Fruit fly (Drosophila melanogaster) whole organism, embryonic: ENCODE measurements around the gene Nasp.

Experiments used
- Asciz ChIP-seq: fragments of 200-800 bp; sonication (Bioruptor generic); optimal IDR thresholded peaks from 2 replicates; lab custom pipeline; 2017; ENCODE audit warnings: missing biosample characterization, mild to moderate bottlenecking, missing genetic modification characterization, missing genetic modification reagents
- Atf-2 ChIP-seq: fragments of 200-800 bp; sonication (Bioruptor generic); optimal IDR thresholded peaks from 2 replicates; lab custom pipeline; 2016; ENCODE audit warnings: missing biosample characterization, missing genetic modification characterization
- BtbVII ChIP-seq: fragments of 200-800 bp; sonication (Bioruptor generic); optimal IDR thresholded peaks from 3 replicates; lab custom pipeline; 2017; ENCODE audit warnings: missing biosample characterization, mild to moderate bottlenecking, missing genetic modification characterization
- CG10543 ChIP-seq: fragments of 200-800 bp; sonication (Bioruptor generic); optimal IDR thresholded peaks from 3 replicates; lab custom pipeline; 2017; ENCODE audit warnings: missing biosample characterization, mild to moderate bottlenecking, missing genetic modification characterization, moderate library complexity
- CG11085 ChIP-seq: fragments of 200-800 bp; sonication (Bioruptor generic); IDR thresholded peaks from 2 replicates; pipeline ENCODE4 v1.3.6; 2022; ENCODE audit warnings: missing biosample characterization, missing genetic modification characterization
- CG12219 ChIP-seq: fragments of 200-800 bp; sonication (Bioruptor generic); optimal IDR thresholded peaks from 3 replicates; lab custom pipeline; 2018; ENCODE audit warnings: missing biosample characterization, mild to moderate bottlenecking, missing genetic modification characterization
- CG12659 ChIP-seq: fragments of 200-800 bp; sonication (Bioruptor generic); optimal IDR thresholded peaks from 3 replicates; lab custom pipeline; 2017; ENCODE audit warnings: mild to moderate bottlenecking, missing biosample characterization, missing genetic modification reagents, missing genetic modification characterization
- CG12744 ChIP-seq: fragments of 200-800 bp; sonication (Bioruptor generic); optimal IDR thresholded peaks from 2 replicates; lab custom pipeline; 2016; ENCODE audit warnings: missing biosample characterization, missing genetic modification characterization
- CG14710 ChIP-seq: fragments of 200-800 bp; sonication (Bioruptor generic); optimal IDR thresholded peaks from 3 replicates; lab custom pipeline; 2019; ENCODE audit warnings: missing biosample characterization, mild to moderate bottlenecking, missing genetic modification characterization, moderate library complexity
- CG14965 ChIP-seq: fragments of 200-800 bp; sonication (Bioruptor generic); optimal IDR thresholded peaks from 2 replicates; lab custom pipeline; 2016; ENCODE audit warnings: missing biosample characterization, missing genetic modification characterization, borderline replicate concordance
- CG15514 ChIP-seq: fragments of 200-800 bp; sonication (Bioruptor generic); optimal IDR thresholded peaks from 3 replicates; lab custom pipeline; 2017; ENCODE audit warnings: missing biosample characterization, missing genetic modification characterization, mild to moderate bottlenecking, moderate library complexity, missing genetic modification reagents
- CG16779 ChIP-seq: fragments of 200-800 bp; sonication (Bioruptor generic); IDR thresholded peaks from 2 replicates; pipeline ENCODE4 v1.3.6; 2022; ENCODE audit warnings: missing biosample characterization, missing genetic modification characterization
- CG17829 ChIP-seq: fragments of 200-800 bp; optimal IDR thresholded peaks from 2 replicates; lab custom pipeline; 2019; ENCODE audit warnings: missing biosample characterization, mild to moderate bottlenecking, missing genetic modification characterization, moderate library complexity
- CG2712 ChIP-seq: fragments of 200-800 bp; optimal IDR thresholded peaks from 3 replicates; lab custom pipeline; 2019; ENCODE audit warnings: missing biosample characterization, mild to moderate bottlenecking, missing genetic modification characterization, moderate library complexity
- CG30403 ChIP-seq: fragments of 200-800 bp; sonication (Bioruptor generic); optimal IDR thresholded peaks from 3 replicates; lab custom pipeline; 2016; ENCODE audit warnings: missing biosample characterization, missing genetic modification characterization
- CG3163 ChIP-seq: fragments of 200-800 bp; sonication (Bioruptor generic); optimal IDR thresholded peaks from 3 replicates; lab custom pipeline; 2016; ENCODE audit warnings: missing biosample characterization, missing genetic modification characterization
- CG4328 ChIP-seq: fragments of 200-800 bp; sonication (Bioruptor generic); optimal IDR thresholded peaks from 3 replicates; lab custom pipeline; 2017; ENCODE audit warnings: missing biosample characterization, missing genetic modification reagents, missing genetic modification characterization
- CG4707 ChIP-seq: fragments of 200-800 bp; sonication (Bioruptor generic); optimal IDR thresholded peaks from 2 replicates; lab custom pipeline; 2018; ENCODE audit warnings: missing biosample characterization, mild to moderate bottlenecking, missing genetic modification characterization, moderate library complexity
- CG6813 ChIP-seq: fragments of 200-800 bp; sonication (Bioruptor generic); optimal IDR thresholded peaks from 2 replicates; lab custom pipeline; 2017; ENCODE audit warnings: missing biosample characterization, missing genetic modification characterization, mild to moderate bottlenecking, moderate library complexity, missing genetic modification reagents
- CG6854 ChIP-seq: fragments of 200-800 bp; sonication (Bioruptor generic); optimal IDR thresholded peaks from 3 replicates; lab custom pipeline; 2017; ENCODE audit warnings: missing biosample characterization, mild to moderate bottlenecking, missing genetic modification characterization
- CG7372 ChIP-seq: fragments of 200-800 bp; sonication (Bioruptor generic); IDR thresholded peaks from 2 replicates; pipeline ENCODE4 v1.3.6; 2022; ENCODE audit warnings: missing biosample characterization, missing genetic modification characterization
- CG8290 ChIP-seq, 3 experiments: fragments of 200-800 bp; sonication (Bioruptor generic); optimal IDR thresholded peaks; 2 replicates each; lab custom pipeline; 2016 to 2019; ENCODE audit warnings: missing biosample characterization in 3 of 3, missing genetic modification characterization in 3 of 3, mild to moderate bottlenecking in 2 of 3, moderate library complexity in 1 of 3
- Camta ChIP-seq: fragments of 200-800 bp; sonication (Bioruptor generic); optimal IDR thresholded peaks from 2 replicates; lab custom pipeline; 2016; ENCODE audit warnings: missing biosample characterization, missing genetic modification characterization
- D19A ChIP-seq: fragments of 200-800 bp; optimal IDR thresholded peaks from 3 replicates; lab custom pipeline; 2019; ENCODE audit warnings: missing biosample characterization, mild to moderate bottlenecking, missing genetic modification characterization, moderate library complexity
- Drgx ChIP-seq: fragments of 200-800 bp; sonication (Bioruptor generic); IDR thresholded peaks from 2 replicates; pipeline ENCODE4 v1.3.6; 2022; ENCODE audit warnings: missing biosample characterization, missing genetic modification characterization
- Ets97D ChIP-seq: fragments of 200-800 bp; sonication (Bioruptor generic); optimal IDR thresholded peaks from 3 replicates; lab custom pipeline; 2016; ENCODE audit warnings: missing biosample characterization, missing genetic modification characterization
- Fer2 ChIP-seq: fragments of 200-800 bp; sonication (Bioruptor generic); optimal IDR thresholded peaks from 2 replicates; lab custom pipeline; 2018; ENCODE audit warnings: missing biosample characterization, mild to moderate bottlenecking, missing genetic modification characterization, moderate library complexity
- Gsc ChIP-seq: fragments of 200-800 bp; sonication (Bioruptor generic); IDR thresholded peaks from 2 replicates; pipeline ENCODE4 v1.3.6; 2022; ENCODE audit warnings: missing biosample characterization, missing genetic modification characterization
- Mrtf ChIP-seq: fragments of 200-800 bp; sonication (Bioruptor generic); IDR thresholded peaks from 3 replicates; pipeline ENCODE4 v1.3.6; 2022; ENCODE audit warnings: missing biosample characterization, missing genetic modification characterization
- Ptx1 ChIP-seq: fragments of 200-800 bp; sonication (Bioruptor generic); IDR thresholded peaks from 2 replicates; pipeline ENCODE4 v1.3.6; 2022; ENCODE audit warnings: missing biosample characterization, missing genetic modification characterization
- Usf ChIP-seq: fragments of 200-800 bp; sonication (Bioruptor generic); optimal IDR thresholded peaks from 2 replicates; lab custom pipeline; 2017; ENCODE audit warnings: missing genotype, missing biosample characterization, missing genetic modification characterization
- ap ChIP-seq: fragments of 200-800 bp; sonication (Bioruptor generic); IDR thresholded peaks from 2 replicates; pipeline ENCODE4 v1.3.6; 2022; ENCODE audit warnings: missing biosample characterization, missing genetic modification characterization
- bigmax ChIP-seq: fragments of 200-800 bp; sonication (Bioruptor generic); optimal IDR thresholded peaks from 2 replicates; lab custom pipeline; 2018; ENCODE audit warnings: missing biosample characterization, mild to moderate bottlenecking, missing genetic modification characterization
- br ChIP-seq: fragments of >200 bp; optimal IDR thresholded peaks from 2 replicates; lab custom pipeline; 2017
- bsh ChIP-seq, 2 experiments: fragments of 200-800 bp; sonication (Bioruptor generic); optimal IDR thresholded peaks; 2 replicates each; lab custom pipeline; 2017 to 2018; ENCODE audit warnings: mild to moderate bottlenecking in 2 of 2, missing biosample characterization in 2 of 2, missing genetic modification characterization in 2 of 2, moderate library complexity in 1 of 2
- cas ChIP-seq: fragments of 200-800 bp; sonication (Bioruptor generic); IDR thresholded peaks from 2 replicates; pipeline ENCODE4 v1.3.6; 2022; ENCODE audit warnings: missing biosample characterization, missing genetic modification characterization
- chif ChIP-seq, 2 experiments: fragments of 200-800 bp; sonication (Bioruptor generic); optimal IDR thresholded peaks; 3 replicates each; lab custom pipeline; 2016; ENCODE audit warnings: missing biosample characterization in 2 of 2, missing genetic modification characterization in 2 of 2
- dmrt11E ChIP-seq: fragments of 200-800 bp; sonication (Bioruptor generic); optimal IDR thresholded peaks from 3 replicates; lab custom pipeline; 2018; ENCODE audit warnings: missing biosample characterization, mild to moderate bottlenecking, missing genetic modification characterization, moderate library complexity
- emc ChIP-seq: fragments of 200-800 bp; sonication (Bioruptor generic); optimal IDR thresholded peaks from 2 replicates; lab custom pipeline; 2016; ENCODE audit warnings: missing biosample characterization, missing genetic modification characterization
- eyg ChIP-seq: fragments of 200-800 bp; sonication (Bioruptor generic); optimal IDR thresholded peaks from 3 replicates; lab custom pipeline; 2016; ENCODE audit warnings: missing biosample characterization, missing genetic modification characterization
- fd64A ChIP-seq: fragments of 200-800 bp; sonication (Bioruptor generic); optimal IDR thresholded peaks from 3 replicates; lab custom pipeline; 2018; ENCODE audit warnings: missing biosample characterization, mild to moderate bottlenecking, missing genetic modification characterization
- gce ChIP-seq: fragments of 200-800 bp; sonication (Bioruptor generic); IDR thresholded peaks from 3 replicates; pipeline ENCODE4 v1.3.6; 2022; ENCODE audit warnings: missing biosample characterization, missing genetic modification characterization
- grau ChIP-seq: fragments of 200-800 bp; optimal IDR thresholded peaks from 3 replicates; lab custom pipeline; 2019; ENCODE audit warnings: missing biosample characterization, mild to moderate bottlenecking, missing genetic modification characterization, moderate library complexity
- hb ChIP-seq: fragments of 200-800 bp; sonication (Bioruptor generic); IDR thresholded peaks from 3 replicates; pipeline ENCODE4 v1.3.6; 2022; ENCODE audit warnings: missing biosample characterization, missing genetic modification characterization; ENCODE audit not compliant: partially characterized antibody
- hth ChIP-seq: fragments of >200 bp; optimal IDR thresholded peaks from 2 replicates; lab custom pipeline; 2017; ENCODE audit warnings: inconsistent platforms
- ken ChIP-seq: fragments of 200-800 bp; sonication (Bioruptor generic); IDR thresholded peaks from 3 replicates; pipeline ENCODE4 v1.3.6; 2022; ENCODE audit warnings: missing biosample characterization, missing genetic modification characterization
- lilli ChIP-seq: fragments of 200-800 bp; sonication (Bioruptor generic); optimal IDR thresholded peaks from 3 replicates; lab custom pipeline; 2016; ENCODE audit warnings: missing biosample characterization, missing genetic modification characterization
- mld ChIP-seq: fragments of 200-800 bp; sonication (Bioruptor generic); IDR thresholded peaks from 3 replicates; pipeline ENCODE4 v1.3.6; 2022; ENCODE audit warnings: missing biosample characterization, missing genetic modification characterization; ENCODE audit not compliant: partially characterized antibody
- tap ChIP-seq: fragments of 200-800 bp; optimal IDR thresholded peaks from 3 replicates; lab custom pipeline; 2019; ENCODE audit warnings: missing biosample characterization, mild to moderate bottlenecking, missing genetic modification characterization, moderate library complexity
- toy ChIP-seq: fragments of 200-800 bp; sonication (Bioruptor generic); IDR thresholded peaks from 2 replicates; pipeline ENCODE4 v1.3.6; 2022; ENCODE audit warnings: missing biosample characterization, missing genetic modification characterization

Nasp gene

DNA sequence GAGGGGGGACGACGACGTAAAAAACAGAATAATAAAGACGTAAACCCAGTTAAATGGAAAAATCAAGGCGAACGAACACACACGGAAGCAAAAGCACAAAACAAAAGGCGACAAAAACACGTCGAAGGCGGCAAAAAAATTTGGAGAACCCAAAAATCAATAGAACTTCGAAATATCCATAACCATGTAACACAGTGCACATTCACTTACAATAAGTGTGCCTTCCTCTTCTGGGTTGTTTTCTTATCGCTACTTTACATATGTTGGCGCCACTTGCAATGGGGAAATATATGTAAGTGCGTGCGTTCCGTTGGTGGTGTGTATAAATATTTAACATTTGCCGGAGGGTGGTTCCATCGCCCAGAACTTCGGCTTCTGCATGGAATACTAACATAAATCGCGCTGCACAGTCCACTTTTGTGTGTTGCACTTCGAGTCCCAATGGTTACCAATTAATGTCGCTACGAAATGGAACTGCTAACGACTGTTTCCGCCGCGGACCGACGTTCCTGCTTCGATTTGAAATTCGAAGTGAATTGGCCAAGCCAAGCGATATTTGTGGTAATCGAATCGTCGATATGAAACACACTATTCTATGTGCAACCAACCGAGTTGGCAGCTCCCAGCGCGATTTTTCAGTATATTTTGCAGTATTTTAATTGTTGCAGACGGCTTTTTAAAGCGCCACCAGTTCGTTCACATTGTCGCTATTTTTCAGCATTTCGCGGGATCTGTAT lies at the start of gene Nasp, which contains the start of gene CG9801 (continued):
- TF ChIP-seq CG6854 (GFP tag; lab: Kevin White, UChicago) (no peak), Usf (no peak), CG6813 (GFP tag; lab: Kevin White, UChicago) (peak; percentile 4), bigmax (no peak), CG7372 (no peak), CG4328 (no peak), emc (GFP tag; lab: Kevin White, UChicago) (no peak), CG4707 (GFP tag; lab: Kevin White, UChicago) (no peak), CG17829 (tag; lab: Kevin White, UChicago) (peak; percentile 57), D19A (tag; lab: Kevin White, UChicago) (no peak), CG12659 (GFP tag; lab: Kevin White, UChicago) (peak; percentile 86), Ets97D (GFP tag; lab: Kevin White, UChicago) (peak; percentile 95), fd64A (no peak), lilli (GFP tag; lab: Kevin White, UChicago) (peak; percentile 0), Gsc (no peak), chif (GFP tag; optimal IDR thresholded peaks at IDR 0.05; lab: Kevin White, UChicago) (peak in 1 of 2 experiments; percentile 41), mld (GFP tag; lab: Robert Waterston, UW) (peak; percentile 63), CG14710 (tag; lab: Kevin White, UChicago) (peak; percentile 67), cas (GFP tag; lab: Robert Waterston, UW) (no peak), ken (GFP tag; lab: Robert Waterston, UW) (no peak), Ptx1 (GFP tag; lab: Robert Waterston, UW) (no peak), CG2712 (peak; percentile 46), eyg (GFP tag; lab: Kevin White, UChicago) (no peak), grau (tag; lab: Kevin White, UChicago) (peak; percentile 28), Mrtf (GFP tag; lab: Robert Waterston, UW) (no peak), ap (GFP tag; lab: Robert Waterston, UW) (no peak), Asciz (GFP tag; lab: Kevin White, UChicago) (no peak), Atf-2 (peak; percentile 1), Fer2 (tag; lab: Kevin White, UChicago) (no peak), BtbVII (GFP tag; lab: Kevin White, UChicago) (no peak), CG16779 (GFP tag; lab: Robert Waterston, UW) (no peak), gce (GFP tag; lab: Robert Waterston, UW) (0 out of 3 replicates have a peak, but pooled peaks have one; percentile 15), hb (GFP tag; lab: Robert Waterston, UW) (peak; percentile 63; the same call in 2 of the 3 replicates), CG12219 (peak; percentile 32), CG12744 (GFP tag; lab: Kevin White, UChicago) (no peak), Camta (GFP tag; lab: Kevin White, UChicago) (no peak), bsh (GFP tag; optimal IDR thresholded peaks at IDR 0.05; lab: Kevin White, UChicago) (peak in 1 of 2 experiments; percentile 19), CG11085 (GFP tag; lab: Robert Waterston, UW) (no peak), CG15514 (GFP tag; lab: Kevin White, UChicago) (peak; percentile 81), CG30403 (peak; percentile 31), CG3163 (GFP tag; lab: Kevin White, UChicago) (peak; percentile 46), br (no peak), hth (lab: Kevin White, UChicago) (no peak), toy (GFP tag; lab: Robert Waterston, UW) (no peak), CG10543 (GFP tag; lab: Kevin White, UChicago) (peak; percentile 26), CG14965 (GFP tag; lab: Kevin White, UChicago) (no peak), Drgx (no peak), CG8290 (GFP tag; optimal IDR thresholded peaks at IDR 0.05; lab: Kevin White, UChicago) (peak; percentile 51), CG8290 (tag; optimal IDR thresholded peaks at IDR 0.05; lab: Kevin White, UChicago) (peak in 1 of 2 experiments; percentile 75), tap (tag; lab: Kevin White, UChicago) (no peak), dmrt11E (tag; lab: Kevin White, UChicago) (peak; percentile 11)
